Fruit fly (Drosophila melanogaster): ENCODE data around the gene nsl1.

nsl1 gene

dm6 chr3R:15792427-15792826 lies 1.2 kb upstream of the nsl1 start, which contains the start of gene Acyp2 (continued):
- TF ChIP-seq CG11085 (GFP tag; IDR thresholded peaks at IDR 0.05) = no peak
- no peak for TF ChIP-seq Six4 (GFP tag; optimal IDR thresholded peaks at IDR 0.05)
- TF ChIP-seq fru (optimal IDR thresholded peaks at IDR 0.05) = no peak
- TF ChIP-seq gcm (GFP tag; optimal IDR thresholded peaks at IDR 0.05) = no peak
- TF ChIP-seq CG7372 (GFP tag; IDR thresholded peaks at IDR 0.05) = no peak
- no peak for TF ChIP-seq onecut (GFP tag; IDR thresholded peaks at IDR 0.05)
- TF ChIP-seq seq (GFP tag; IDR thresholded peaks at IDR 0.05) = no peak
- TF ChIP-seq Dad (GFP tag; optimal IDR thresholded peaks at IDR 0.05) = no peak
- no peak for TF ChIP-seq CG4730 (GFP tag; IDR thresholded peaks at IDR 0.05)
- no peak for TF ChIP-seq Sox102F (GFP tag; optimal IDR thresholded peaks at IDR 0.05)
- TF ChIP-seq Chrac-16 (GFP tag; optimal IDR thresholded peaks at IDR 0.05) = peak; percentile 35
- TF ChIP-seq bab2 (GFP tag; optimal IDR thresholded peaks at IDR 0.05) = no peak
- no peak for TF ChIP-seq pan (optimal IDR thresholded peaks at IDR 0.05)
- peak in 1 of 2 experiments; percentile 51 for TF ChIP-seq pan (GFP tag; optimal IDR thresholded peaks at IDR 0.05 in 1 of 2, IDR thresholded peaks at IDR 0.05 in 1 of 2)
- peak; percentile 5 for TF ChIP-seq vfl (GFP tag; optimal IDR thresholded peaks at IDR 0.05)
- TF ChIP-seq Adf1 (GFP tag; IDR thresholded peaks at IDR 0.05) = no peak
- TF ChIP-seq cwo (GFP tag; optimal IDR thresholded peaks at IDR 0.05) = no peak
- peak; percentile 45 for TF ChIP-seq mam (GFP tag; optimal IDR thresholded peaks at IDR 0.05)
- TF ChIP-seq CG1832 (GFP tag; optimal IDR thresholded peaks at IDR 0.05) = no peak
- no peak for TF ChIP-seq ro (GFP tag; IDR thresholded peaks at IDR 0.05)
- no peak for TF ChIP-seq CG11398 (GFP tag; optimal IDR thresholded peaks at IDR 0.05)
- peak; percentile 80 for TF ChIP-seq sens (GFP tag)
- no peak for TF ChIP-seq CG18011 (GFP tag; optimal IDR thresholded peaks at IDR 0.05)
- TF ChIP-seq Lhr (GFP tag; optimal IDR thresholded peaks at IDR 0.05) = peak; percentile 93
- TF ChIP-seq CG6254 (GFP tag; optimal IDR thresholded peaks at IDR 0.05) = no peak
- TF ChIP-seq Fer1 (GFP tag; optimal IDR thresholded peaks at IDR 0.05) = no peak
- TF ChIP-seq br (optimal IDR thresholded peaks at IDR 0.05) = no peak
- no peak for TF ChIP-seq disco-r (GFP tag; optimal IDR thresholded peaks at IDR 0.05)
- TF ChIP-seq CG8281 (tag; optimal IDR thresholded peaks at IDR 0.05) = no peak
- TF ChIP-seq slou (GFP tag; optimal IDR thresholded peaks at IDR 0.05) = no peak
- TF ChIP-seq chif (GFP tag; optimal IDR thresholded peaks at IDR 0.05) = peak in 1 of 2 experiments; percentile 3
- TF ChIP-seq nmo (GFP tag; optimal IDR thresholded peaks at IDR 0.05) = peak; percentile 41
- TF ChIP-seq CG6765 (GFP tag; optimal IDR thresholded peaks at IDR 0.05) = no peak
- no peak for TF ChIP-seq CG6683 (GFP tag; optimal IDR thresholded peaks at IDR 0.05)
- peak; percentile 28 for TF ChIP-seq CG12942 (GFP tag; optimal IDR thresholded peaks at IDR 0.05)
- no peak for TF ChIP-seq CG16863 (GFP tag; optimal IDR thresholded peaks at IDR 0.05)
- no peak for TF ChIP-seq CG9437 (GFP tag; optimal IDR thresholded peaks at IDR 0.05)
- TF ChIP-seq Gug (GFP tag; IDR thresholded peaks at IDR 0.05) = peak; percentile 36; the same call in 1 of the 4 replicates
- peak; percentile 51 for TF ChIP-seq CG9797 (GFP tag; optimal IDR thresholded peaks at IDR 0.05)
- TF ChIP-seq D19A (tag; optimal IDR thresholded peaks at IDR 0.05) = no peak
- peak; percentile 38 for TF ChIP-seq ind (GFP tag; optimal IDR thresholded peaks at IDR 0.05)
- TF ChIP-seq CG7271 (tag; optimal IDR thresholded peaks at IDR 0.05) = no peak
- TF ChIP-seq tna (GFP tag; IDR thresholded peaks at IDR 0.05; ENCODE audit: partially characterized antibody) = peak; percentile 31; the same call in 1 of the 2 replicates
- TF ChIP-seq gce (GFP tag; IDR thresholded peaks at IDR 0.05) = no peak
- TF ChIP-seq gsb-n (tag; optimal IDR thresholded peaks at IDR 0.05) = no peak
- no peak for TF ChIP-seq CG16779 (GFP tag; IDR thresholded peaks at IDR 0.05)
- TF ChIP-seq CG7786 (GFP tag; optimal IDR thresholded peaks at IDR 0.05) = no peak
- no peak for TF ChIP-seq dati (GFP tag; IDR thresholded peaks at IDR 0.05)
- no peak for TF ChIP-seq toy (GFP tag; IDR thresholded peaks at IDR 0.05)
- TF ChIP-seq sr (GFP tag; IDR thresholded peaks at IDR 0.05) = no peak
- no peak for TF ChIP-seq ttk (GFP tag; IDR thresholded peaks at IDR 0.05)
- peak; percentile 8 for TF ChIP-seq CG12769 (tag; optimal IDR thresholded peaks at IDR 0.05)
- TF ChIP-seq jing (GFP tag; optimal IDR thresholded peaks at IDR 0.05) = no peak
